Fruit fly (Drosophila melanogaster): ENCODE results near the gene CG6282.

CG6282 gene

dm6 chr3L:8628964-8629363 is 24.5 kb downstream of the CG6282 start (continued):
- TF ChIP-seq CG6813 (GFP tag; optimal IDR thresholded peaks at IDR 0.05) (peak; percentile 22), tgo (GFP tag; IDR thresholded peaks at IDR 0.05) (peak; percentile 88), Oli (tag; optimal IDR thresholded peaks at IDR 0.05) (peak; percentile 55), CG2712 (tag; optimal IDR thresholded peaks at IDR 0.05) (peak; percentile 90), Rfx (GFP tag; IDR thresholded peaks at IDR 0.05) (peak; percentile 80), ap (GFP tag; IDR thresholded peaks at IDR 0.05) (peak; percentile 50), cwo (GFP tag; optimal IDR thresholded peaks at IDR 0.05) (peak; percentile 37), CG18262 (tag; optimal IDR thresholded peaks at IDR 0.05) (peak; percentile 87), HmgZ (tag; optimal IDR thresholded peaks at IDR 0.05) (no peak), bsh (GFP tag; optimal IDR thresholded peaks at IDR 0.05) (peak in 1 of 2 experiments; percentile 78), nau (GFP tag; optimal IDR thresholded peaks at IDR 0.05) (no peak), slbo (GFP tag; IDR thresholded peaks at IDR 0.05) (peak; percentile 58), Xbp1 (GFP tag; optimal IDR thresholded peaks at IDR 0.05) (peak; percentile 50), CG6272 (GFP tag; IDR thresholded peaks at IDR 0.05) (peak; percentile 82), CG15269 (tag; optimal IDR thresholded peaks at IDR 0.05) (peak; percentile 74), CG11696 (GFP tag; IDR thresholded peaks at IDR 0.05) (peak; percentile 66), CG4328 (GFP tag; optimal IDR thresholded peaks at IDR 0.05) (peak; percentile 59), CG7372 (GFP tag; IDR thresholded peaks at IDR 0.05) (peak; percentile 81), CG32767 (GFP tag; IDR thresholded peaks at IDR 0.05) (0 out of 2 replicates have a peak, but pooled peaks have one; percentile 44), lmd (GFP tag; IDR thresholded peaks at IDR 0.05) (peak; percentile 83), CG1603 (tag; optimal IDR thresholded peaks at IDR 0.05) (no peak), ind (GFP tag; optimal IDR thresholded peaks at IDR 0.05) (peak; percentile 58), H2.0 (GFP tag; IDR thresholded peaks at IDR 0.05) (peak; percentile 52; the same call in 1 of the 2 replicates), danr (GFP tag; IDR thresholded peaks at IDR 0.05) (peak; percentile 21; the same call in 1 of the 2 replicates), CG6683 (GFP tag; optimal IDR thresholded peaks at IDR 0.05) (peak; percentile 17), CG17359 (tag; optimal IDR thresholded peaks at IDR 0.05) (peak; percentile 65), CG13424 (tag; optimal IDR thresholded peaks at IDR 0.05) (peak; percentile 77), org-1 (GFP tag; optimal IDR thresholded peaks at IDR 0.05) (no peak), Hmr (GFP tag; optimal IDR thresholded peaks at IDR 0.05) (no peak), CG15601 (tag; optimal IDR thresholded peaks at IDR 0.05) (peak; percentile 52), run (tag; optimal IDR thresholded peaks at IDR 0.05) (peak; percentile 7), CG10654 (GFP tag; optimal IDR thresholded peaks at IDR 0.05) (peak; percentile 40), CG5180 (GFP tag; optimal IDR thresholded peaks at IDR 0.05) (peak; percentile 28), CG2889 (GFP tag; IDR thresholded peaks at IDR 0.05) (0 out of 3 replicates have a peak, but pooled peaks have one; percentile 11), scrt (GFP tag; optimal IDR thresholded peaks at IDR 0.05) (no peak), CG11695 (GFP tag; IDR thresholded peaks at IDR 0.05) (peak; percentile 75), trem (tag; optimal IDR thresholded peaks at IDR 0.05) (peak; percentile 58), HLH54F (GFP tag; optimal IDR thresholded peaks at IDR 0.05) (no peak), grau (tag; optimal IDR thresholded peaks at IDR 0.05) (peak; percentile 75), CG2678 (tag; optimal IDR thresholded peaks at IDR 0.05) (peak; percentile 83), ara (GFP tag; IDR thresholded peaks at IDR 0.05) (peak; percentile 78; the same call in 1 of the 2 replicates), Sox100B (GFP tag; optimal IDR thresholded peaks at IDR 0.05) (peak; percentile 71), slou (GFP tag; optimal IDR thresholded peaks at IDR 0.05) (peak; percentile 21), sens (GFP tag) (peak; percentile 88), Blimp-1 (GFP tag; optimal IDR thresholded peaks at IDR 0.05) (peak; percentile 81), ttk (GFP tag; IDR thresholded peaks at IDR 0.05) (peak; percentile 64; the same call in 1 of the 2 replicates), Spps (tag; optimal IDR thresholded peaks at IDR 0.05) (peak; percentile 40), CG14710 (tag; optimal IDR thresholded peaks at IDR 0.05) (peak; percentile 72), HHEX (GFP tag; optimal IDR thresholded peaks at IDR 0.05) (peak; percentile 61), Nf-YA (GFP tag; IDR thresholded peaks at IDR 0.05) (peak; percentile 9; the same call in 1 of the 2 replicates)

Measured in whole organism, embryonic.